Fruit fly (Drosophila melanogaster) whole organism, embryonic: ENCODE results near the gene Pxn.
A peak's percentile ranks its signal among the peaks of the same experiment; 100 is the strongest.

ENCODE experiments used
- Atf6 ChIP-seq: fragments of 200-800 bp; sonication (Bioruptor generic); IDR thresholded peaks from 2 replicates; pipeline ENCODE4 v1.3.6; 2022; ENCODE audit warnings: missing biosample characterization, missing genetic modification characterization
- CG11398 ChIP-seq: fragments of 200-800 bp; sonication (Bioruptor generic); optimal IDR thresholded peaks from 2 replicates; lab custom pipeline; 2016; ENCODE audit warnings: missing biosample characterization, missing genetic modification characterization
- CG11560 ChIP-seq: fragments of 200-800 bp; sonication (Bioruptor generic); IDR thresholded peaks from 3 replicates; pipeline ENCODE4 v1.3.6; 2022; ENCODE audit warnings: missing biosample characterization, missing genetic modification characterization
- CG12236 ChIP-seq: fragments of 200-800 bp; sonication (Bioruptor generic); optimal IDR thresholded peaks from 2 replicates; lab custom pipeline; 2016; ENCODE audit warnings: missing biosample characterization, missing genetic modification characterization
- CG12659 ChIP-seq: fragments of 200-800 bp; sonication (Bioruptor generic); optimal IDR thresholded peaks from 3 replicates; lab custom pipeline; 2017; ENCODE audit warnings: mild to moderate bottlenecking, missing biosample characterization, missing genetic modification reagents, missing genetic modification characterization
- CG13287 ChIP-seq: fragments of 200-800 bp; sonication (Bioruptor generic); IDR thresholded peaks from 2 replicates; pipeline ENCODE4 v1.3.6; 2022; ENCODE audit warnings: missing biosample characterization, missing genetic modification characterization; ENCODE audit not compliant: partially characterized antibody
- CG13424 ChIP-seq: fragments of 200-800 bp; sonication (Bioruptor generic); optimal IDR thresholded peaks from 2 replicates; lab custom pipeline; 2019; ENCODE audit warnings: missing biosample characterization, mild to moderate bottlenecking, missing genetic modification characterization, moderate library complexity
- CG17186 ChIP-seq: fragments of 200-800 bp; sonication (Bioruptor generic); optimal IDR thresholded peaks from 3 replicates; lab custom pipeline; 2017; ENCODE audit warnings: missing biosample characterization, missing genetic modification reagents, missing genetic modification characterization
- CG18476 ChIP-seq: fragments of 200-800 bp; sonication (Bioruptor generic); optimal IDR thresholded peaks from 2 replicates; lab custom pipeline; 2016; ENCODE audit warnings: missing biosample characterization, mild to moderate bottlenecking, missing genetic modification characterization
- CG32767 ChIP-seq: fragments of 200-800 bp; sonication (Bioruptor generic); IDR thresholded peaks from 2 replicates; pipeline ENCODE4 v1.3.6; 2022; ENCODE audit warnings: missing biosample characterization, missing genetic modification characterization
- CG33557 ChIP-seq: fragments of 200-800 bp; sonication (Bioruptor generic); optimal IDR thresholded peaks from 2 replicates; lab custom pipeline; 2019; ENCODE audit warnings: missing biosample characterization, mild to moderate bottlenecking, missing genetic modification characterization, moderate library complexity
- CG4282 ChIP-seq: fragments of 200-800 bp; sonication (Bioruptor generic); optimal IDR thresholded peaks from 2 replicates; lab custom pipeline; 2016; ENCODE audit warnings: missing biosample characterization, missing genetic modification characterization
- CG43689 ChIP-seq: fragments of 200-800 bp; sonication (Bioruptor generic); IDR thresholded peaks from 2 replicates; pipeline ENCODE4 v1.3.6; 2022; ENCODE audit warnings: missing biosample characterization, missing genetic modification characterization
- CG5245 ChIP-seq: fragments of 200-800 bp; sonication (Bioruptor generic); optimal IDR thresholded peaks from 3 replicates; lab custom pipeline; 2016; ENCODE audit warnings: missing biosample characterization, missing genetic modification characterization
- CG5953 ChIP-seq: fragments of 200-800 bp; sonication (Bioruptor generic); IDR thresholded peaks from 2 replicates; pipeline ENCODE4 v1.3.6; 2022; ENCODE audit warnings: missing biosample characterization, missing genetic modification characterization
- CG6272 ChIP-seq: fragments of 200-800 bp; sonication (Bioruptor generic); IDR thresholded peaks from 2 replicates; pipeline ENCODE4 v1.3.6; 2022; ENCODE audit warnings: missing biosample characterization, missing genetic modification characterization
- CG7928 ChIP-seq: fragments of 200-800 bp; sonication (Bioruptor generic); optimal IDR thresholded peaks from 2 replicates; lab custom pipeline; 2017; ENCODE audit warnings: missing biosample characterization, mild to moderate bottlenecking, missing genetic modification characterization
- CG7963 ChIP-seq: fragments of 200-800 bp; sonication (Bioruptor generic); IDR thresholded peaks from 3 replicates; pipeline ENCODE4 v1.3.6; 2022; ENCODE audit warnings: missing biosample characterization, missing genetic modification characterization; ENCODE audit not compliant: partially characterized antibody
- Dp ChIP-seq: fragments of 200-800 bp; sonication (Bioruptor generic); optimal IDR thresholded peaks from 2 replicates; lab custom pipeline; 2018; ENCODE audit warnings: missing biosample characterization, mild to moderate bottlenecking, missing genetic modification characterization, moderate library complexity
- Dref ChIP-seq: fragments of 200-800 bp; sonication (Bioruptor generic); IDR thresholded peaks from 2 replicates; pipeline ENCODE4 v1.3.6; 2022; ENCODE audit warnings: missing biosample characterization, missing genetic modification characterization
- Ets97D ChIP-seq: fragments of 200-800 bp; sonication (Bioruptor generic); optimal IDR thresholded peaks from 3 replicates; lab custom pipeline; 2016; ENCODE audit warnings: missing biosample characterization, missing genetic modification characterization
- GATAe ChIP-seq: fragments of 200-800 bp; sonication (Bioruptor generic); conservative IDR thresholded peaks from 2 replicates; pipeline ENCODE4 v1.3.6; 2022; ENCODE audit warnings: missing biosample characterization, missing genetic modification characterization
- Gug ChIP-seq: fragments of 200-800 bp; sonication (Bioruptor generic); IDR thresholded peaks from 4 replicates; pipeline ENCODE4 v1.3.6; 2022; ENCODE audit warnings: missing biosample characterization, missing genetic modification characterization
- HLH3B ChIP-seq: fragments of 200-800 bp; sonication (Bioruptor generic); IDR thresholded peaks from 2 replicates; pipeline ENCODE4 v1.3.6; 2022; ENCODE audit warnings: missing biosample characterization, missing genetic modification characterization
- Kr ChIP-seq: fragments of 200-800 bp; sonication (Bioruptor generic); optimal IDR thresholded peaks from 2 replicates; lab custom pipeline; 2017; ENCODE audit warnings: missing biosample characterization, mild to moderate bottlenecking, missing genetic modification characterization
- Max ChIP-seq: fragments of 200-800 bp; sonication (Bioruptor generic); optimal IDR thresholded peaks from 2 replicates; lab custom pipeline; 2016; ENCODE audit warnings: missing biosample characterization, mild to moderate bottlenecking, missing genetic modification characterization
- Pdp1 ChIP-seq, 2 experiments: fragments of 200-800 bp; sonication (Bioruptor generic); optimal IDR thresholded peaks; 3 replicates each; lab custom pipeline; 2016; ENCODE audit warnings: missing biosample characterization in 2 of 2, missing genetic modification characterization in 2 of 2, mild to moderate bottlenecking in 1 of 2, moderate library complexity in 1 of 2
- bowl ChIP-seq: fragments of 200-800 bp; sonication (Bioruptor generic); IDR thresholded peaks from 2 replicates; pipeline ENCODE4 v1.3.6; 2022; ENCODE audit warnings: missing biosample characterization, missing genetic modification characterization
- chinmo ChIP-seq: fragments of 200-800 bp; sonication (Bioruptor generic); IDR thresholded peaks from 4 replicates; pipeline ENCODE4 v1.3.6; 2022; ENCODE audit warnings: missing biosample characterization, missing genetic modification characterization; ENCODE audit not compliant: partially characterized antibody
- chm ChIP-seq: fragments of 200-800 bp; sonication (Bioruptor generic); IDR thresholded peaks from 2 replicates; pipeline ENCODE4 v1.3.6; 2022; ENCODE audit warnings: missing biosample characterization, missing genetic modification characterization
- dimm ChIP-seq: fragments of 200-800 bp; sonication (Bioruptor generic); IDR thresholded peaks from 2 replicates; pipeline ENCODE4 v1.3.6; 2022; ENCODE audit warnings: missing biosample characterization, missing genetic modification characterization
- eve ChIP-seq, 2 experiments: fragments of >200 bp; optimal IDR thresholded peaks; 2 replicates each; lab custom pipeline; 2017; ENCODE audit warnings: missing biosample characterization in 2 of 2, missing genetic modification characterization in 2 of 2
- fu2 ChIP-seq: fragments of 200-800 bp; sonication (Bioruptor generic); optimal IDR thresholded peaks from 2 replicates; lab custom pipeline; 2016; ENCODE audit warnings: missing biosample characterization, missing genetic modification characterization
- hbn ChIP-seq: fragments of 200-800 bp; sonication (Bioruptor generic); IDR thresholded peaks from 2 replicates; pipeline ENCODE4 v1.3.6; 2022; ENCODE audit warnings: missing biosample characterization, missing genetic modification characterization; ENCODE audit not compliant: partially characterized antibody
- nerfin-1 ChIP-seq: fragments of 200-800 bp; sonication (Bioruptor generic); optimal IDR thresholded peaks from 3 replicates; lab custom pipeline; 2019; ENCODE audit warnings: missing biosample characterization, mild to moderate bottlenecking, missing genetic modification characterization, moderate library complexity
- p53 ChIP-seq: fragments of 200-800 bp; sonication (Bioruptor generic); optimal IDR thresholded peaks from 2 replicates; lab custom pipeline; 2016; ENCODE audit warnings: missing biosample characterization, missing genetic modification characterization
- phol ChIP-seq: fragments of 200-800 bp; sonication (Bioruptor generic); optimal IDR thresholded peaks from 3 replicates; lab custom pipeline; 2018; ENCODE audit warnings: missing biosample characterization, mild to moderate bottlenecking, missing genetic modification characterization, moderate library complexity
- run ChIP-seq: fragments of 200-800 bp; sonication (Bioruptor generic); optimal IDR thresholded peaks from 3 replicates; lab custom pipeline; 2018; ENCODE audit warnings: missing biosample characterization, mild to moderate bottlenecking, missing genetic modification characterization
- sima ChIP-seq: fragments of 200-800 bp; sonication (Bioruptor generic); optimal IDR thresholded peaks from 2 replicates; lab custom pipeline; 2016; ENCODE audit warnings: missing biosample characterization, missing genetic modification characterization
- slp2 ChIP-seq: fragments of 200-800 bp; sonication (Bioruptor generic); optimal IDR thresholded peaks from 2 replicates; lab custom pipeline; 2016; ENCODE audit warnings: missing biosample characterization, missing genetic modification characterization
- sqz ChIP-seq: fragments of 200-800 bp; sonication (Bioruptor generic); optimal IDR thresholded peaks from 3 replicates; lab custom pipeline; 2018; ENCODE audit warnings: missing biosample characterization, mild to moderate bottlenecking, missing genetic modification characterization
- sr ChIP-seq: fragments of 200-800 bp; sonication (Bioruptor generic); IDR thresholded peaks from 3 replicates; pipeline ENCODE4 v1.3.6; 2022; ENCODE audit warnings: missing biosample characterization, missing genetic modification characterization
- stc ChIP-seq: fragments of 200-800 bp; sonication (Bioruptor generic); IDR thresholded peaks from 2 replicates; pipeline ENCODE4 v1.3.6; 2022; ENCODE audit warnings: missing biosample characterization, missing genetic modification characterization
- sug ChIP-seq: fragments of 200-800 bp; optimal IDR thresholded peaks from 2 replicates; lab custom pipeline; 2019; ENCODE audit warnings: missing biosample characterization, mild to moderate bottlenecking, missing genetic modification characterization, moderate library complexity

Pxn gene

dm6 chr3L:2585794-2586741 lies 43.8 kb downstream of the Pxn start, which contains the start of gene msn (continued):
- TF ChIP-seq bowl (GFP tag; lab: Robert Waterston, UW), result no peak
- no peak for TF ChIP-seq p53
- TF ChIP-seq hbn (GFP tag; lab: Robert Waterston, UW), result no peak
- peak; percentile 11 for TF ChIP-seq CG11398 (GFP tag; lab: Kevin White, UChicago)
- TF ChIP-seq Dref, result peak; percentile 86
- peak; percentile 51; the same call in 2 of the 3 replicates for TF ChIP-seq CG7963 (GFP tag; lab: Robert Waterston, UW)
- no peak for TF ChIP-seq CG18476
- no peak for TF ChIP-seq CG43689 (GFP tag; lab: Robert Waterston, UW)
- no peak for TF ChIP-seq HLH3B (GFP tag; lab: Robert Waterston, UW)
- no peak for TF ChIP-seq CG13424 (tag; lab: Kevin White, UChicago)
- TF ChIP-seq CG33557 (GFP tag; lab: Kevin White, UChicago), result peak; percentile 36
- TF ChIP-seq CG7928 (GFP tag; lab: Kevin White, UChicago), result no peak
- peak; percentile 21; the same call in 1 of the 2 replicates for TF ChIP-seq CG6272 (GFP tag; lab: Robert Waterston, UW)
- TF ChIP-seq Ets97D (GFP tag; lab: Kevin White, UChicago), result peak; percentile 89
- peak; percentile 40 for TF ChIP-seq CG17186 (GFP tag; lab: Kevin White, UChicago)
- TF ChIP-seq Pdp1 (GFP tag; optimal IDR thresholded peaks at IDR 0.05; lab: Kevin White, UChicago), result peak in 1 of 2 experiments; percentile 71
- TF ChIP-seq Gug, result no peak; the same call in 3 of the 4 replicates

- TF ChIP-seq sqz (GFP tag; lab: Kevin White, UChicago), result peak; percentile 64
- peak in 1 of 2 experiments; percentile 66 for TF ChIP-seq eve (GFP tag; optimal IDR thresholded peaks at IDR 0.05; lab: Kevin White, UChicago)
- TF ChIP-seq nerfin-1 (tag; lab: Kevin White, UChicago), result peak; percentile 15
- 0 out of 2 replicates have a peak, but pooled peaks have one; percentile 2 for TF ChIP-seq chm
- TF ChIP-seq dimm (GFP tag; lab: Robert Waterston, UW), result no peak
- no peak for TF ChIP-seq run (tag; lab: Kevin White, UChicago)
Observed at dm6 chr3L:2584827-2585226, 45.0 kb downstream of the Pxn start.

- TF ChIP-seq chinmo (GFP tag; lab: Robert Waterston, UW) (0 out of 4 replicates have a peak, but pooled peaks have one; percentile 72), CG11560 (tag; lab: Robert Waterston, UW) (peak; percentile 41; the same call in 1 of the 3 replicates), CG32767 (peak; percentile 83), Atf6 (GFP tag; lab: Robert Waterston, UW) (peak; percentile 58; the same call in 1 of the 2 replicates), sr (peak; percentile 44; the same call in 2 of the 3 replicates), CG12659 (peak; percentile 88), sima (GFP tag; lab: Kevin White, UChicago) (no peak), CG18476 (peak; percentile 75), Dp (GFP tag; lab: Kevin White, UChicago) (no peak), sug (tag; lab: Kevin White, UChicago) (peak; percentile 62), CG13287 (GFP tag; lab: Robert Waterston, UW) (0 out of 2 replicates have a peak, but pooled peaks have one; percentile 18), fu2 (GFP tag; lab: Kevin White, UChicago) (peak; percentile 68), slp2 (GFP tag; lab: Kevin White, UChicago) (peak; percentile 76), Max (GFP tag; lab: Kevin White, UChicago) (peak; percentile 69), stc (GFP tag; lab: Robert Waterston, UW) (peak; percentile 67), phol (tag; lab: Kevin White, UChicago) (peak; percentile 87), CG5245 (GFP tag; lab: Kevin White, UChicago) (peak; percentile 63), GATAe (GFP tag; lab: Robert Waterston, UW) (no peak), CG4282 (no peak), CG5953 (GFP tag; lab: Robert Waterston, UW) (0 out of 2 replicates have a peak, but pooled peaks have one; percentile 41), Kr (GFP tag; lab: Kevin White, UChicago) (no peak), CG12236 (GFP tag; lab: Kevin White, UChicago) (peak; percentile 63)
Observed at dm6 chr3L:2584119-2584805, 45.6 kb downstream of the Pxn start.
